Worm (Caenorhabditis elegans): ENCODE measurements around the gene obr-2.

DNA sequence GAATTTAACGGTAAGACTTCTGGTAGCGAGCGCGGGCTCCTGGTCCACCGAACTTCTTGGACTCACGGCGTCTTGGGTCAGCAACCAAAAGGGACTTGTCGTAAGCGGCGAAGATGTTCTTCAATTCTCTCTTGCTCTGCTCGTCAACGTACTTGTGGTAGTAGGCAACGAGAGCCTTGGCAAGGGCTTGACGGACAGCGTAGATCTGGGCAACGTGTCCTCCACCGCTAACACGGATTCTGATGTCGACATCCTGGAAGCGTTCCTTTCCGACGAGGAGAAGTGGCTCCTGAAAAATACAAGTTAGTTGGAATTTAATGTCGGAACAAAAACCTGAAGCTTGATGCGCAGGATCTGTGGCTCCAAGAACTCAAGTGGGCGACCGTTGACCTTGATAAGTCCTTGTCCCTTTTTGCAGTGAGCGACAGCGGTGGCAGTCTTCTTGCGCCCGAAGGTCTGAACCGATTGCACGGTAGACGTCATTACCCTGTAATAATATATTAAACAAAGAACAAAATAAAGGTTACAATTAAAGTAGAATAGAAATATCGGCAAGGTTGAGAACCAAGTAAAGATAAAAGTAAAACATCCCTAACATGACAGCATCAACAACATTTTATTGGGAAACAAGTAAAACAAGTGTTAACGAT lies 13.9 kb downstream of the obr-2 start, which contains the start of gene rps-16:
- TF ChIP-seq pes-1 (GFP tag; IDR thresholded peaks at IDR 0.05), result no peak
- TF ChIP-seq tbx-11 (GFP tag; IDR thresholded peaks at IDR 0.05), result no peak
- TF ChIP-seq tbx-37 (GFP tag; conservative IDR thresholded peaks at IDR 0.05), result no peak
- TF ChIP-seq ama-1 (optimal IDR thresholded peaks at IDR 0.05), result peak; percentile 33
- TF ChIP-seq sea-1 (GFP tag; conservative IDR thresholded peaks at IDR 0.05), result no peak
- TF ChIP-seq B0310.2 (tag; optimal IDR thresholded peaks at IDR 0.05), result no peak
- TF ChIP-seq scrt-1 (GFP tag; IDR thresholded peaks at IDR 0.05), result no peak
- no peak for TF ChIP-seq hmbx-1 (tag; optimal IDR thresholded peaks at IDR 0.05)
- TF ChIP-seq ceh-13 (GFP tag; optimal IDR thresholded peaks at IDR 0.05), result no peak
- TF ChIP-seq ets-7 (tag; optimal IDR thresholded peaks at IDR 0.05), result no peak
